Fruit fly (Drosophila melanogaster) Kc167 (cell line): ENCODE data around the gene CG7264.
A peak's percentile ranks its signal among the peaks of the same experiment; 100 is the strongest.

Experiments
- Myc ChIP-seq: fragments of >200 bp; optimal IDR thresholded peaks from 2 replicates; lab custom pipeline; 2017; ENCODE audit warnings: missing external identifiers
- Sin3A ChIP-seq: fragments of >200 bp; optimal IDR thresholded peaks from 2 replicates; lab custom pipeline; 2018; ENCODE audit warnings: missing external identifiers
- h ChIP-seq: fragments of >200 bp; optimal IDR thresholded peaks from 3 replicates; lab custom pipeline; 2018; ENCODE audit warnings: missing external identifiers
- insv ChIP-seq: fragments of >200 bp; optimal IDR thresholded peaks from 3 replicates; lab custom pipeline; 2018; ENCODE audit warnings: missing external identifiers
- psq ChIP-seq: fragments of >200 bp; optimal IDR thresholded peaks from 2 replicates; lab custom pipeline; 2017; ENCODE audit warnings: missing external identifiers
- ttk ChIP-seq: sonication (Bioruptor generic); optimal IDR thresholded peaks from 2 replicates; lab custom pipeline; 2017; ENCODE audit warnings: missing external identifiers

The CG7264 gene

DNA sequence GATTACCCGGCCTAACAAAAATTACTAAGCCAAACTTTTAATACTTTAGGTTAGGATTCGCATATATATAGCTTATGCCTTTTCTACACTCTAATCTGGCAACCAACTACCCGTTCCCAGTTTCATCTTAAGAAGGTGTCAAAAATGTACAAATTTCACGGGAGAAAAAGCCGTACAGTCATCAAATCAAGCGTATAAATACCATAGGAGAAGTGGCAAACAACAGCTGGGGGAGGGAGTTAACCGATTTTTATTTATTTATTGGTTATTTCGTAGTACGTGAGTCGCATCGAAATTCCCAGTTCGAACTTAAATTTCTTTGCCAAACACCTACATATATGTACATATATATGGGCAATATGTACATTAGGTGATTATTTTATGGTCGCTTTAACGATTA, at the start of gene CG7264:
CG7264 (plus strand) TSS at position 301 of the 400 bp plus-strand sequence.
- TF ChIP-seq h (lab: Kevin White, UChicago) (no peak), Sin3A (no peak), insv (lab: Kevin White, UChicago) (no peak), psq (lab: Kevin White, UChicago) (no peak), ttk (no peak), Myc (lab: Kevin White, UChicago) (no peak)

- TF ChIP-seq Myc (lab: Kevin White, UChicago): no peak
- no peak for TF ChIP-seq psq (lab: Kevin White, UChicago)
- TF ChIP-seq insv (lab: Kevin White, UChicago): no peak
- TF ChIP-seq Sin3A: no peak
- TF ChIP-seq h (lab: Kevin White, UChicago): no peak
- TF ChIP-seq ttk: no peak
Observed at dm6 chr3L:11785291-11785690, 43.5 kb upstream of the CG7264 start.

DNA sequence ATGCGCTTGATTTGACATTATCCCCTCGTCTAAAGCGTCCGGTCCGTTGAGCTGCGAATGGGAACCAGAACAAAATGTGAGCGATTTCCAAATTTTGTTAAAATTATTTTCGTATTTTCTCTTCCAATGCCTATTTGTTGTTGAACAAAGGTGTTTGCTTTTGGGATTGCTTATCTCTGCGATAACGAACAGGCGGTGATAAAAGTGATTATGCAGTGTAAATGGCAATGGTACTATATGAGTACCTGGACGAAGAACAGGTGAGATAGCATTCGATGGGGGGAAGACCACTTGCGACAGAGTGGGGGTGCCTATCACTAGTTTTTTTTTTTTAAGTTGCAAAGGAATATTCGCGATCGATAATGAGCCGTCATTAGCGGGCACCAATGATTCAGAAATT, 40.6 kb upstream of the CG7264 start:
- TF ChIP-seq ttk: no peak
- TF ChIP-seq Myc (lab: Kevin White, UChicago): no peak
- no peak for TF ChIP-seq Sin3A
- no peak for TF ChIP-seq h (lab: Kevin White, UChicago)
- TF ChIP-seq psq (lab: Kevin White, UChicago): no peak
- no peak for TF ChIP-seq insv (lab: Kevin White, UChicago)

dm6 chr3L:11788936-11789352, 39.9 kb upstream of the CG7264 start:
- no peak for TF ChIP-seq insv (lab: Kevin White, UChicago)
- no peak for TF ChIP-seq Myc (lab: Kevin White, UChicago)
- no peak for TF ChIP-seq Sin3A
- peak; percentile 5 for TF ChIP-seq psq (lab: Kevin White, UChicago)
- no peak for TF ChIP-seq h (lab: Kevin White, UChicago)
- no peak for TF ChIP-seq ttk

DNA sequence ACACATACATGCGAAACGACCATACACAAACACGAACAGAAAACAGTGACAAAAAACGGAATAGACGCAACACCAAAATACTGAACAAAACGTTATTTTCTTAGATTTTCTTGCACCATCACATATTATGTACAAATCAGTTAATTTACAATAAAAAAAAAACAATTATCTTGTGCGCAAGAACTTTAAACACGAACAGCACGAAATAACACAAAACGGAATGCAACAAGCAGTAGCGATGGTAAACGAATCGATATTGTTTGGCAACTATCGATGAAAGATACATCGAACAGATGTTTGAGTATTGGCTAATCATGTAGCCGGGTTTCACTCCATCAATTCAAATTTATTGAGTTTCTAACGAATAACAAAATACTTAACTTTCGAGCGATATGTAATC, 39.1 kb upstream of the CG7264 start, which contains the start of gene Pi3K68D:
Pi3K68D (minus strand) TSS at position 241 of the 400 bp plus-strand sequence.
- TF ChIP-seq psq (lab: Kevin White, UChicago): no peak
- TF ChIP-seq h (lab: Kevin White, UChicago): no peak
- TF ChIP-seq Myc (lab: Kevin White, UChicago): no peak
- TF ChIP-seq ttk: no peak
- no peak for TF ChIP-seq insv (lab: Kevin White, UChicago)
- no peak for TF ChIP-seq Sin3A

- TF ChIP-seq h (lab: Kevin White, UChicago) (no peak), ttk (no peak), Sin3A (no peak), psq (lab: Kevin White, UChicago) (no peak), Myc (lab: Kevin White, UChicago) (no peak), insv (lab: Kevin White, UChicago) (no peak)
Observed at dm6 chr3L:11793233-11793800, 35.5 kb upstream of the CG7264 start, which contains the start of the genes twy and CG10907. Gene twy (minus strand): TSS chr3L:11793283. Gene CG10907 (plus strand): TSS chr3L:11793514.

DNA sequence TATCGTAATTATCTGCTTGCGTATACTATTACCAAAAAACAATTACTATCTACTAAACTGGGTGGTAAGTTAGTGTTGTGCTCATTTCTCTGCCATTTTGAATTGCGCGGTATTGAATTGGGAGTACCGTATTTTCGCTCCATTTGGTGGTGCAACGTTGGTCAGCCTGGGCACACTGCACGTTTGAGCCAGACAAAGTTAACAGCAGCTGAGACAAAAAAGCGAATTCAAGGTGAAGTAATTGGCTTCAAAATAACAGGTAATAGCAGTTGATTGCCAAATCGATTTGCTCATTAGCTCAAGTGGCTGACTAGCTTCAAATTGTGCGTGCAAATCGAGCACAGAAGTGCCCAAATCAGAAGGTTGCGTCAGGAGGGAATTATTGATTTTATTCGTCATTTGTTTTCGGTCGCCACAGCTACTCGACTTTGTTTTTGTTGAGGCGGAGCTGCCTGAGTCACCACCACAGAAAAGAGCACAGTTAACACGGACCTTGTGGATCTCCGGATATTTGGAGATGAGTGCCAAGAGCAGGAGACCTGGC, 33.3 kb upstream of the CG7264 start, which contains the start of gene Klp68D:
Klp68D (plus strand) TSS at position 175 of the 544 bp plus-strand sequence.
- TF ChIP-seq h (lab: Kevin White, UChicago) (no peak), ttk (no peak), psq (lab: Kevin White, UChicago) (no peak), Myc (lab: Kevin White, UChicago) (no peak), insv (lab: Kevin White, UChicago) (no peak)

dm6 chr3L:11800761-11801160, 28.1 kb upstream of the CG7264 start, which contains the start of gene Gcat:
Gene Gcat (minus strand): TSS chr3L:11800861.
- no peak for TF ChIP-seq insv (lab: Kevin White, UChicago)
- no peak for TF ChIP-seq ttk
- TF ChIP-seq h (lab: Kevin White, UChicago): no peak
- no peak for TF ChIP-seq Myc (lab: Kevin White, UChicago)
- TF ChIP-seq Sin3A: no peak
- TF ChIP-seq psq (lab: Kevin White, UChicago): no peak

dm6 chr3L:11801622-11802021, 27.2 kb upstream of the CG7264 start:
- TF ChIP-seq Sin3A: no peak
- TF ChIP-seq h (lab: Kevin White, UChicago): no peak
- TF ChIP-seq ttk: no peak
- TF ChIP-seq Myc (lab: Kevin White, UChicago): no peak
- no peak for TF ChIP-seq insv (lab: Kevin White, UChicago)
- TF ChIP-seq psq (lab: Kevin White, UChicago): no peak

- no peak for TF ChIP-seq h (lab: Kevin White, UChicago)
- no peak for TF ChIP-seq Sin3A
- TF ChIP-seq Myc (lab: Kevin White, UChicago): no peak
- no peak for TF ChIP-seq insv (lab: Kevin White, UChicago)
- TF ChIP-seq ttk: no peak
- no peak for TF ChIP-seq psq (lab: Kevin White, UChicago)
Observed at dm6 chr3L:11814655-11815054, 14.2 kb upstream of the CG7264 start, which contains the start of gene Cubn2. Gene Cubn2 (minus strand): TSS chr3L:11814755.

dm6 chr3L:11815220-11815797, 13.5 kb upstream of the CG7264 start, which contains the start of gene CG14130:
Gene CG14130 (plus strand): TSS chr3L:11815444.
- TF ChIP-seq Sin3A (no peak), h (lab: Kevin White, UChicago) (no peak), ttk (no peak), insv (lab: Kevin White, UChicago) (no peak), Myc (lab: Kevin White, UChicago) (no peak), psq (lab: Kevin White, UChicago) (no peak)

dm6 chr3L:11816641-11817040, 12.2 kb upstream of the CG7264 start:
- no peak for TF ChIP-seq h (lab: Kevin White, UChicago)
- no peak for TF ChIP-seq psq (lab: Kevin White, UChicago)
- no peak for TF ChIP-seq ttk
- no peak for TF ChIP-seq insv (lab: Kevin White, UChicago)
- no peak for TF ChIP-seq Sin3A
- no peak for TF ChIP-seq Myc (lab: Kevin White, UChicago)
